Fruit fly (Drosophila melanogaster): ENCODE measurements around the gene JhI-21.

JhI-21 gene

DNA sequence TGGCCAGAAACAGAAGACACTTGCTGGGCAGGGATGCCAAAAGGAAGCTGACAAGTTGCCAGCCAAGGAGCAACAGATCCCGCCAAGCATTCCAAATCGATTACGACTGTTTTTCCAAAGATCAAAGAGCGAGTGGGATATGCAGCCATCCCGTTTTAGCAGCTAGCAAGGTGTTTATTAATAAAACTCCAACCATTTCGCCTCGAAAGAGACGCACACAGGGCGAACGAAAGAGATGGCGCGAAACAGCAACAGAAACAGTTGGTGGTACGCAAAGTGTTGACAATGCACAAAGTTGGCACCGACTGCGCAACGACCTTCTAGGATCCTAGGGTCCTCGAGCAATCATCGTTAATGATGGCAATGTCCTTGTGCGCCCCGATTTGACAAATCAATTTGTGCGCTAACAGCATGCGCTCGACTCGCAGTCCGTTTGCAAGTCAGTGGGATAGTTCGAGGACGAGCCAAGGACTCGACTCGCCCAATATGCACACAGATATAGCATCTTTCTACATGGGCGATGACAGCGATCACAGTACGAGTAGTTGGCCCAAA lies 24.1 kb upstream of the JhI-21 start (continued):
- TF ChIP-seq CG1832 (GFP tag; optimal IDR thresholded peaks at IDR 0.05): peak; percentile 19
- TF ChIP-seq fd102C (GFP tag; optimal IDR thresholded peaks at IDR 0.05): no peak
- TF ChIP-seq tll (GFP tag; optimal IDR thresholded peaks at IDR 0.05): peak in 1 of 2 experiments; percentile 70
- TF ChIP-seq Ets65A (GFP tag): peak; percentile 48
- TF ChIP-seq Eip74EF (GFP tag; optimal IDR thresholded peaks at IDR 0.05): no peak
- no peak for TF ChIP-seq dpn (GFP tag; optimal IDR thresholded peaks at IDR 0.05)
- TF ChIP-seq twi (tag; optimal IDR thresholded peaks at IDR 0.05): peak; percentile 49
- TF ChIP-seq usp (GFP tag; optimal IDR thresholded peaks at IDR 0.05): no peak
- TF ChIP-seq CG6765 (GFP tag; optimal IDR thresholded peaks at IDR 0.05): no peak
- TF ChIP-seq CG13624 (GFP tag; optimal IDR thresholded peaks at IDR 0.05): no peak
- no peak for TF ChIP-seq btn (GFP tag; optimal IDR thresholded peaks at IDR 0.05)
- peak; percentile 71 for TF ChIP-seq CG8478 (optimal IDR thresholded peaks at IDR 0.05)
- peak; percentile 26 for TF ChIP-seq CG15479 (GFP tag; optimal IDR thresholded peaks at IDR 0.05)
- no peak for TF ChIP-seq lov (optimal IDR thresholded peaks at IDR 0.05)
- TF ChIP-seq lov (GFP tag; IDR thresholded peaks at IDR 0.05): no peak
- no peak for TF ChIP-seq h (optimal IDR thresholded peaks at IDR 0.05)
- no peak for TF ChIP-seq CG1792 (GFP tag; optimal IDR thresholded peaks at IDR 0.05)
- TF ChIP-seq her (GFP tag; optimal IDR thresholded peaks at IDR 0.05): no peak
- TF ChIP-seq trem (tag; optimal IDR thresholded peaks at IDR 0.05): no peak
- TF ChIP-seq Dip2 (GFP tag; IDR thresholded peaks at IDR 0.05): no peak
- no peak for TF ChIP-seq fd96Cb (tag; optimal IDR thresholded peaks at IDR 0.05)
- no peak for TF ChIP-seq knrl (GFP tag; IDR thresholded peaks at IDR 0.05; ENCODE audit: partially characterized antibody)
- peak; percentile 54 for TF ChIP-seq cad (GFP tag; optimal IDR thresholded peaks at IDR 0.05)
- no peak for TF ChIP-seq ham (GFP tag; IDR thresholded peaks at IDR 0.05)
- TF ChIP-seq zen (tag; optimal IDR thresholded peaks at IDR 0.05): peak; percentile 96
- TF ChIP-seq gcm (GFP tag; optimal IDR thresholded peaks at IDR 0.05): no peak
- TF ChIP-seq CG15269 (tag; optimal IDR thresholded peaks at IDR 0.05): no peak
- TF ChIP-seq mirr (GFP tag; optimal IDR thresholded peaks at IDR 0.05): no peak
- no peak for TF ChIP-seq prd (optimal IDR thresholded peaks at IDR 0.05)
- TF ChIP-seq prd (GFP tag; IDR thresholded peaks at IDR 0.05): peak; percentile 85
- no peak for TF ChIP-seq CG14710 (tag; optimal IDR thresholded peaks at IDR 0.05)

DNA sequence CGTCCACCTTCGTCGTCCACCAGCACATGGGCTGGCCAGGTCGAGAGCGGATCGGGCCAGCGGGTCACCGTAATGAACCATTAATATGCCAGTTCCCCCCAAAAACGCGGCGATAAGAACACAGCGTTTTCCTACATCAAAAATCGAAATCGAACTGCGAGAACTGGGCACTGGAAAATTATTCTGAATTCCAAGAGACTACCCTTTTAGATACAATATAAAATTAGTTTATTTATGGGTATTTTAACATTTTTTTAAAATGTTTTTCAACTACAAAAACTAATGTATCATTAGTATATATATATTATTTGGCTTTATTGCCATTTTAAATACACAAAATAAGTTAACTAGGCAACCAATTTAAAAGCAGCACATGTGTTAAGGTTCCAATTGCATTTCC lies 22.9 kb upstream of the JhI-21 start:
- TF ChIP-seq ash1 (GFP tag; optimal IDR thresholded peaks at IDR 0.05): no peak
- TF ChIP-seq CG18262 (tag; optimal IDR thresholded peaks at IDR 0.05): peak; percentile 33
- TF ChIP-seq Ets65A (GFP tag): peak; percentile 93
- TF ChIP-seq ssp (GFP tag; IDR thresholded peaks at IDR 0.05): no peak
- peak; percentile 45 for TF ChIP-seq Ptx1 (GFP tag; IDR thresholded peaks at IDR 0.05)
- TF ChIP-seq lmd (GFP tag; IDR thresholded peaks at IDR 0.05): peak; percentile 25; the same call in 1 of the 2 replicates
- no peak for TF ChIP-seq CG16813 (GFP tag; IDR thresholded peaks at IDR 0.05; ENCODE audit: partially characterized antibody)
- no peak for TF ChIP-seq Bdp1 (GFP tag; optimal IDR thresholded peaks at IDR 0.05)
- TF ChIP-seq sens (GFP tag): peak; percentile 56
- TF ChIP-seq CG2712 (tag; optimal IDR thresholded peaks at IDR 0.05): peak; percentile 4

DNA sequence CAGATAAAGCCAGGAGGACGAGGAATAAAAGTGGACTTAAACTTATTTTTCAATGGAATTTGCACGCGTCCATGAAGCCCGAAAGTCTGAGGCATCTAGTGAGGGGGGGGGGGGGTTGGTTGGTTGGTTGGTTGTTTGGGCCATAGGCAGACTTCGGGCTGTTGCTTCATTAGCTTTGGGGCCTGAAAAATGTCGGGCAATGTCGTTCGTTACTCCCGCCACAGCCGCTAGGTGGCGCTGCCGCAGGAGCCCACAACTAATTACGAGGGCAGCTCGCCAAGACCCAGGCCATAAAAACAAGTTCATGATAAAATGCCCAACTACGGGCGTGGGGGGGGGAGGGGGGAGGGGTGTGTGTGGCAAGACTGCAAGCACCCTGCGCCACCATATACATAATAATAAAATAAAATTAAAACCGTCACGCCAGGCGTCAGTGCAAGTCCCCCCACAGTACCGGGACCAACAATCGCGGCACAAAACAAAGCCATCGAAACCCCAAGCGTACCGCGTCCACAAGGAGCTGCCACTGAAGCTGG lies 22.3 kb upstream of the JhI-21 start:
- TF ChIP-seq bowl (GFP tag; IDR thresholded peaks at IDR 0.05) (no peak), sens-2 (GFP tag; IDR thresholded peaks at IDR 0.05) (no peak), sob (GFP tag; IDR thresholded peaks at IDR 0.05) (no peak), Mrtf (GFP tag; IDR thresholded peaks at IDR 0.05) (0 out of 3 replicates have a peak, but pooled peaks have one; percentile 33), klu (GFP tag; IDR thresholded peaks at IDR 0.05) (no peak), CG17361 (GFP tag; IDR thresholded peaks at IDR 0.05) (no peak), chinmo (GFP tag; IDR thresholded peaks at IDR 0.05; ENCODE audit: partially characterized antibody) (0 out of 4 replicates have a peak, but pooled peaks have one; percentile 9), CG32767 (GFP tag; IDR thresholded peaks at IDR 0.05) (no peak), Ets65A (GFP tag) (no peak), CTCF (GFP tag; optimal IDR thresholded peaks at IDR 0.05) (peak; percentile 82), CG6854 (GFP tag; optimal IDR thresholded peaks at IDR 0.05) (no peak), CG3281 (GFP tag; optimal IDR thresholded peaks at IDR 0.05) (no peak), CG2875 (GFP tag; optimal IDR thresholded peaks at IDR 0.05) (no peak)
